Worm (Caenorhabditis elegans) whole organism, young adult: Measurements from ENCODE around the gene R08A2.2.

Experiments
- F52B5.7 ChIP-seq: sonication (generic microtip); optimal IDR thresholded peaks from 2 replicates; lab custom pipeline; 2016; ENCODE audit warnings: mild to moderate bottlenecking, missing genetic modification characterization, missing compliant biosample characterization
- cebp-2 ChIP-seq: fragments of 200-800 bp; sonication (Bioruptor generic); IDR thresholded peaks from 2 replicates; pipeline ENCODE4 v1.3.6; 2022; ENCODE audit warnings: missing genetic modification characterization, missing compliant biosample characterization
- hlh-26 ChIP-seq: fragments of 200-800 bp; sonication (Bioruptor generic); conservative IDR thresholded peaks from 2 replicates; pipeline ENCODE4 v1.3.6; 2022; ENCODE audit warnings: missing genetic modification reagents, missing genetic modification characterization, missing compliant biosample characterization
- hmg-20 ChIP-seq: fragments of 200-800 bp; sonication (Bioruptor generic); IDR thresholded peaks from 2 replicates; pipeline ENCODE4 v1.3.6; 2022; ENCODE audit warnings: missing genetic modification reagents, missing genetic modification characterization, missing compliant biosample characterization
- lin-26 ChIP-seq: fragments of 200-800 bp; sonication (Bioruptor generic); IDR thresholded peaks from 2 replicates; pipeline ENCODE4 v1.3.6; 2022; ENCODE audit warnings: missing genetic modification reagents, missing genetic modification characterization, missing compliant biosample characterization
- mes-4 ChIP-seq: sonication (generic microtip); optimal IDR thresholded peaks from 2 replicates; lab custom pipeline; 2016; ENCODE audit warnings: missing genotype, missing genetic modification characterization, missing compliant biosample characterization
- nhr-179 ChIP-seq: sonication (generic microtip); optimal IDR thresholded peaks from 2 replicates; lab custom pipeline; 2016; ENCODE audit warnings: mild to moderate bottlenecking, missing genetic modification characterization, missing compliant biosample characterization
- nhr-90 ChIP-seq: sonication (generic microtip); optimal IDR thresholded peaks from 2 replicates; lab custom pipeline; 2016; ENCODE audit warnings: missing genotype, mild to moderate bottlenecking, missing genetic modification characterization, missing compliant biosample characterization
- unc-62 ChIP-seq: fragments of 150-350 bp; optimal IDR thresholded peaks from 2 replicates; lab custom pipeline; 2014; ENCODE audit warnings: missing biosample characterization, missing genetic modification reagents, missing genetic modification characterization

DNA sequence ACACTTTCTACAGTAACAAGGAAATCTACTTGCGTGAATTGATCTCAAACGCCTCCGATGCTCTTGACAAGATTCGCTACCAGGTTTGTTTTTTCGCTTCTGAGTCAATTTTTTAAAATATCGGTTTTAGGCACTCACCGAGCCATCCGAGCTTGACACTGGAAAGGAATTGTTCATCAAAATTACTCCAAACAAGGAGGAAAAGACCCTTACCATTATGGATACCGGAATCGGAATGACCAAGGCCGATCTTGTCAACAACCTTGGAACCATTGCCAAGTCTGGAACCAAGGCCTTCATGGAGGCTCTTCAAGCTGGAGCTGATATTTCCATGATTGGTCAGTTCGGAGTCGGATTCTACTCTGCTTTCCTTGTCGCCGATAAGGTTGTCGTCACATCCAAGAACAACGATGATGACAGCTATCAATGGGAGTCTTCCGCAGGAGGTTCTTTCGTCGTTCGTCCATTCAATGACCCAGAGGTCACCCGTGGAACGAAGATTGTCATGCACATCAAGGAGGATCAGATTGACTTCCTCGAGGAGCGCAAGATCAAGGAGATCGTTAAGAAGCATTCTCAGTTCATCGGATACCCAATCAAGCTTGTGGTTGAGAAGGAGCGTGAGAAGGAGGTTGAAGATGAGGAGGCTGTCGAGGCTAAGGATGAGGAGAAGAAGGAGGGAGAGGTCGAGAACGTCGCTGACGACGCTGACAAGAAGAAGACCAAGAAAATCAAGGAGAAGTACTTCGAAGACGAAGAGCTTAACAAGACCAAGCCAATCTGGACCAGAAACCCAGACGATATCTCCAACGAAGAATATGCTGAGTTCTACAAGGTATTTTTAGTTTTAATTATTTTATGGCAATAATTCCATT, 29.0 kb downstream of the R08A2.2 start:
- TF ChIP-seq unc-62: no peak
- no peak for TF ChIP-seq cebp-2
- TF ChIP-seq hmg-20 (GFP tag; lab: Robert Waterston, UW): no peak; the same call in 1 of the 2 replicates
- TF ChIP-seq lin-26 (GFP tag; lab: Robert Waterston, UW): peak; percentile 54
- no peak for TF ChIP-seq F52B5.7 (tag; lab: Kevin White, UChicago)
- TF ChIP-seq hlh-26 (GFP tag; lab: Robert Waterston, UW): no peak
- no peak for TF ChIP-seq mes-4 (tag; lab: Kevin White, UChicago)
- no peak for TF ChIP-seq nhr-179 (tag; lab: Kevin White, UChicago)
- TF ChIP-seq nhr-90: no peak
